Comparison of ENCODE assay signal across 2 worm cellular contexts in genomic region chrV:7332253-7332652, ce11.
A peak's percentile ranks its signal among the peaks of the same experiment; 100 is the strongest.
TF ChIP-seq lines count a peak whose summit lies in the region.

F10G2.1 (plus strand) TSS chrV:7332553.

TF ChIP-seq in whole organism, L4 larva, 104 proteins besides CTCF, POLR2A, EP300 and RAD21:
- TF ChIP-seq unc-62 (GFP tag; optimal IDR thresholded peaks at IDR 0.05 in 1 of 2; lab: Kevin White, UChicago) (peak in 1 of 2 experiments; percentile 43), unc-62 (tag; optimal IDR thresholded peaks at IDR 0.05; lab: Kevin White, UChicago) (no peak), ceh-62 (tag; optimal IDR thresholded peaks at IDR 0.05; lab: Kevin White, UChicago) (no peak), aha-1 (tag; lab: Kevin White, UChicago) (peak; percentile 72)

TF ChIP-seq in whole organism, mixed stage, embryonic, 35 proteins besides CTCF, POLR2A, EP300 and RAD21:
- no peak for TF ChIP-seq sem-2 (GFP tag; optimal IDR thresholded peaks at IDR 0.05; lab: Kevin White, UChicago)
- TF ChIP-seq tbx-8 (GFP tag; optimal IDR thresholded peaks at IDR 0.05; lab: Kevin White, UChicago) = no peak
- no peak for TF ChIP-seq ces-1 (GFP tag; optimal IDR thresholded peaks at IDR 0.05; lab: Kevin White, UChicago)
- no peak for TF ChIP-seq ceh-83 (GFP tag; optimal IDR thresholded peaks at IDR 0.05; lab: Kevin White, UChicago)
- TF ChIP-seq hlh-1 (tag; optimal IDR thresholded peaks at IDR 0.05; lab: Kevin White, UChicago) = peak; percentile 25
